Fruit fly (Drosophila melanogaster) whole organism, embryonic: Measurements from ENCODE around the gene zetaCOP.

Source experiments
- Asciz ChIP-seq: fragments of 200-800 bp; sonication (Bioruptor generic); optimal IDR thresholded peaks from 2 replicates; lab custom pipeline; 2017; ENCODE audit warnings: missing biosample characterization, mild to moderate bottlenecking, missing genetic modification characterization, missing genetic modification reagents
- Blimp-1 ChIP-seq: fragments of 200-800 bp; sonication (Bioruptor generic); optimal IDR thresholded peaks from 3 replicates; lab custom pipeline; 2018; ENCODE audit warnings: missing biosample characterization, missing genetic modification characterization, mild to moderate bottlenecking, moderate library complexity, missing genetic modification reagents
- CG10321 ChIP-seq: fragments of 200-800 bp; sonication (Bioruptor generic); IDR thresholded peaks from 2 replicates; pipeline ENCODE4 v1.3.6; 2022; ENCODE audit warnings: missing biosample characterization, missing genetic modification characterization
- CG10543 ChIP-seq: fragments of 200-800 bp; sonication (Bioruptor generic); optimal IDR thresholded peaks from 3 replicates; lab custom pipeline; 2017; ENCODE audit warnings: missing biosample characterization, mild to moderate bottlenecking, missing genetic modification characterization, moderate library complexity
- CG14860 ChIP-seq: fragments of 200-800 bp; sonication (Bioruptor generic); IDR thresholded peaks from 3 replicates; pipeline ENCODE4 v1.3.6; 2022; ENCODE audit warnings: missing biosample characterization, missing genetic modification characterization; ENCODE audit not compliant: partially characterized antibody
- CG1792 ChIP-seq: fragments of 200-800 bp; sonication (Bioruptor generic); optimal IDR thresholded peaks from 2 replicates; lab custom pipeline; 2016; ENCODE audit warnings: missing biosample characterization, missing genetic modification characterization
- CG18262 ChIP-seq: fragments of 200-800 bp; optimal IDR thresholded peaks from 3 replicates; lab custom pipeline; 2019; ENCODE audit warnings: missing biosample characterization, mild to moderate bottlenecking, missing genetic modification characterization, moderate library complexity
- CG2129 ChIP-seq: fragments of 200-800 bp; sonication (Bioruptor generic); IDR thresholded peaks from 2 replicates; pipeline ENCODE4 v1.3.6; 2022; ENCODE audit warnings: missing biosample characterization, missing genetic modification characterization; ENCODE audit not compliant: partially characterized antibody
- CG2199 ChIP-seq: fragments of 200-800 bp; sonication (Bioruptor generic); IDR thresholded peaks from 3 replicates; pipeline ENCODE4 v1.3.6; 2022; ENCODE audit warnings: missing biosample characterization, missing genetic modification characterization
- CG2712 ChIP-seq: fragments of 200-800 bp; optimal IDR thresholded peaks from 3 replicates; lab custom pipeline; 2019; ENCODE audit warnings: missing biosample characterization, mild to moderate bottlenecking, missing genetic modification characterization, moderate library complexity
- CG3407 ChIP-seq: fragments of 200-800 bp; sonication (Bioruptor generic); optimal IDR thresholded peaks from 2 replicates; lab custom pipeline; 2018; ENCODE audit warnings: missing biosample characterization, mild to moderate bottlenecking, missing genetic modification characterization
- CG4360 ChIP-seq: fragments of 200-800 bp; sonication (Bioruptor generic); IDR thresholded peaks from 2 replicates; pipeline ENCODE4 v1.3.6; 2022; ENCODE audit warnings: missing biosample characterization, missing genetic modification characterization
- CG43689 ChIP-seq: fragments of 200-800 bp; sonication (Bioruptor generic); IDR thresholded peaks from 2 replicates; pipeline ENCODE4 v1.3.6; 2022; ENCODE audit warnings: missing biosample characterization, missing genetic modification characterization
- CG7745 ChIP-seq: fragments of 200-800 bp; sonication (Bioruptor generic); optimal IDR thresholded peaks from 2 replicates; lab custom pipeline; 2018; ENCODE audit warnings: missing biosample characterization, mild to moderate bottlenecking, missing genetic modification characterization, moderate library complexity
- CG9609 ChIP-seq: fragments of 200-800 bp; sonication (Bioruptor generic); optimal IDR thresholded peaks from 3 replicates; lab custom pipeline; 2016; ENCODE audit warnings: missing biosample characterization, missing genetic modification characterization
- CG9817 ChIP-seq: fragments of 200-800 bp; sonication (Bioruptor generic); optimal IDR thresholded peaks from 2 replicates; lab custom pipeline; 2018; ENCODE audit warnings: missing biosample characterization, mild to moderate bottlenecking, missing genetic modification characterization, moderate library complexity
- Camta ChIP-seq: fragments of 200-800 bp; sonication (Bioruptor generic); optimal IDR thresholded peaks from 2 replicates; lab custom pipeline; 2016; ENCODE audit warnings: missing biosample characterization, missing genetic modification characterization
- Deaf1 ChIP-seq: fragments of 200-800 bp; optimal IDR thresholded peaks from 3 replicates; lab custom pipeline; 2019; ENCODE audit warnings: missing biosample characterization, mild to moderate bottlenecking, missing genetic modification characterization, moderate library complexity
- Dfd ChIP-seq, 2 experiments: fragments of >200 bp; optimal IDR thresholded peaks; 2 replicates each; lab custom pipeline; 2017; ENCODE audit warnings: missing biosample characterization in 2 of 2, missing genetic modification characterization in 2 of 2
- E2f2 ChIP-seq: fragments of 200-800 bp; sonication (Bioruptor generic); IDR thresholded peaks from 2 replicates; pipeline ENCODE4 v1.3.6; 2022; ENCODE audit warnings: missing biosample characterization, missing genetic modification characterization
- Eip74EF ChIP-seq, 2 experiments: fragments of 200-800 bp in 1 of 2; fragments of >200 bp in 1 of 2; sonication (Bioruptor generic) in 1 of 2; optimal IDR thresholded peaks; 2 replicates each; lab custom pipeline; 2017 to 2019; ENCODE audit warnings: missing biosample characterization in 2 of 2, missing genetic modification characterization in 2 of 2, mild to moderate bottlenecking in 1 of 2, moderate library complexity in 1 of 2
- MESR4 ChIP-seq: fragments of 200-800 bp; sonication (Bioruptor generic); optimal IDR thresholded peaks from 2 replicates; lab custom pipeline; 2018; ENCODE audit warnings: missing biosample characterization, mild to moderate bottlenecking, missing genetic modification characterization, moderate library complexity
- Med ChIP-seq: fragments of 200-800 bp; sonication (Bioruptor generic); peaks from one replicate; lab custom pipeline; 2016; ENCODE audit warnings: missing biosample characterization, missing genetic modification characterization, mild to moderate bottlenecking, inconsistent platforms, moderate library complexity
- NC2α ChIP-seq: fragments of 200-800 bp; sonication (Bioruptor generic); optimal IDR thresholded peaks from 2 replicates; lab custom pipeline; 2016; ENCODE audit warnings: missing biosample characterization, missing genetic modification characterization
- Nf-YC ChIP-seq: fragments of 200-800 bp; optimal IDR thresholded peaks from 3 replicates; lab custom pipeline; 2019; ENCODE audit warnings: missing biosample characterization, mild to moderate bottlenecking, missing genetic modification characterization, moderate library complexity
- Six4 ChIP-seq: fragments of 200-800 bp; sonication (Bioruptor generic); optimal IDR thresholded peaks from 2 replicates; lab custom pipeline; 2016; ENCODE audit warnings: missing biosample characterization, missing genetic modification characterization
- Sox100B ChIP-seq: fragments of 200-800 bp; sonication (Bioruptor generic); optimal IDR thresholded peaks from 3 replicates; lab custom pipeline; 2018; ENCODE audit warnings: missing biosample characterization, mild to moderate bottlenecking, missing genetic modification characterization
- cg ChIP-seq: fragments of 200-800 bp; sonication (Bioruptor generic); optimal IDR thresholded peaks from 3 replicates; lab custom pipeline; 2019; ENCODE audit warnings: missing biosample characterization, mild to moderate bottlenecking, missing genetic modification characterization, moderate library complexity
- corto ChIP-seq: fragments of 200-800 bp; sonication (Bioruptor generic); optimal IDR thresholded peaks from 2 replicates; lab custom pipeline; 2016; ENCODE audit warnings: missing biosample characterization, mild to moderate bottlenecking, missing genetic modification characterization, moderate library complexity
- cwo ChIP-seq: fragments of 200-800 bp; sonication (Bioruptor generic); optimal IDR thresholded peaks from 3 replicates; lab custom pipeline; 2017; ENCODE audit warnings: missing biosample characterization, missing genetic modification characterization, mild to moderate bottlenecking, moderate library complexity, missing genetic modification reagents
- da ChIP-seq: fragments of 200-800 bp; sonication (Bioruptor generic); optimal IDR thresholded peaks from 2 replicates; lab custom pipeline; 2016; ENCODE audit warnings: missing biosample characterization, missing genetic modification characterization
- dmrt11E ChIP-seq: fragments of 200-800 bp; sonication (Bioruptor generic); optimal IDR thresholded peaks from 3 replicates; lab custom pipeline; 2018; ENCODE audit warnings: missing biosample characterization, mild to moderate bottlenecking, missing genetic modification characterization, moderate library complexity
- exex ChIP-seq: fragments of 200-800 bp; sonication (Bioruptor generic); optimal IDR thresholded peaks from 4 replicates; lab custom pipeline; 2018; ENCODE audit warnings: missing biosample characterization, mild to moderate bottlenecking, missing genetic modification characterization, moderate library complexity
- h ChIP-seq: fragments of >200 bp; optimal IDR thresholded peaks from 2 replicates; lab custom pipeline; 2017
- hkb ChIP-seq, 2 experiments: fragments of 200-800 bp in 1 of 2; fragments of >200 bp in 1 of 2; sonication (Bioruptor generic) in 1 of 2; IDR thresholded peaks in 1 of 2; optimal IDR thresholded peaks in 1 of 2; 2 replicates each; pipeline versions ENCODE4 v1.3.6 to Lab custom; 2017 to 2022; ENCODE audit warnings: missing biosample characterization in 1 of 2, missing genetic modification characterization in 1 of 2
- jigr1 ChIP-seq: fragments of 200-800 bp; sonication (Bioruptor generic); IDR thresholded peaks from 3 replicates; pipeline ENCODE4 v1.3.6; 2022; ENCODE audit warnings: missing biosample characterization, missing genetic modification characterization
- lab ChIP-seq: fragments of 200-800 bp; sonication (Bioruptor generic); optimal IDR thresholded peaks from 3 replicates; lab custom pipeline; 2017; ENCODE audit warnings: missing biosample characterization, missing genetic modification characterization, mild to moderate bottlenecking, moderate library complexity, missing genetic modification reagents
- nau ChIP-seq: fragments of 200-800 bp; sonication (Bioruptor generic); optimal IDR thresholded peaks from 3 replicates; lab custom pipeline; 2017; ENCODE audit warnings: missing biosample characterization, mild to moderate bottlenecking, missing genetic modification characterization, missing genetic modification reagents
- oc ChIP-seq: fragments of 200-800 bp; sonication (Bioruptor generic); optimal IDR thresholded peaks from 2 replicates; lab custom pipeline; 2018; ENCODE audit warnings: missing biosample characterization, mild to moderate bottlenecking, missing genetic modification characterization, moderate library complexity
- onecut ChIP-seq: fragments of 200-800 bp; sonication (Bioruptor generic); IDR thresholded peaks from 2 replicates; pipeline ENCODE4 v1.3.6; 2022; ENCODE audit warnings: missing biosample characterization, missing genetic modification characterization
- pb ChIP-seq: fragments of 200-800 bp; sonication (Bioruptor generic); optimal IDR thresholded peaks from 3 replicates; lab custom pipeline; 2016; ENCODE audit warnings: missing biosample characterization, missing genetic modification characterization
- pfk ChIP-seq: fragments of 200-800 bp; sonication (Bioruptor generic); optimal IDR thresholded peaks from 2 replicates; lab custom pipeline; 2018; ENCODE audit warnings: missing biosample characterization, mild to moderate bottlenecking, missing genetic modification characterization, moderate library complexity
- repo ChIP-seq: fragments of 200-800 bp; sonication (Bioruptor generic); optimal IDR thresholded peaks from 2 replicates; lab custom pipeline; 2016; ENCODE audit warnings: missing biosample characterization, missing genetic modification characterization
- slou ChIP-seq: fragments of 200-800 bp; sonication (Bioruptor generic); optimal IDR thresholded peaks from 3 replicates; lab custom pipeline; 2016; ENCODE audit warnings: missing biosample characterization, missing genetic modification characterization
- ttk ChIP-seq: fragments of 200-800 bp; sonication (Bioruptor generic); IDR thresholded peaks from 2 replicates; pipeline ENCODE4 v2.1.2; 2022; ENCODE audit warnings: missing biosample characterization, missing genetic modification characterization
- vfl ChIP-seq: fragments of 200-800 bp; sonication (Bioruptor generic); optimal IDR thresholded peaks from 2 replicates; lab custom pipeline; 2016; ENCODE audit warnings: missing biosample characterization, missing genetic modification characterization
- zen ChIP-seq: fragments of 200-800 bp; sonication (Bioruptor generic); optimal IDR thresholded peaks from 3 replicates; lab custom pipeline; 2018; ENCODE audit warnings: missing biosample characterization, mild to moderate bottlenecking, missing genetic modification characterization, moderate library complexity
- zfh1 ChIP-seq: fragments of 200-800 bp; sonication (Bioruptor generic); IDR thresholded peaks from 3 replicates; pipeline ENCODE4 v1.3.6; 2022; ENCODE audit warnings: missing biosample characterization, missing genetic modification characterization

zetaCOP gene

DNA sequence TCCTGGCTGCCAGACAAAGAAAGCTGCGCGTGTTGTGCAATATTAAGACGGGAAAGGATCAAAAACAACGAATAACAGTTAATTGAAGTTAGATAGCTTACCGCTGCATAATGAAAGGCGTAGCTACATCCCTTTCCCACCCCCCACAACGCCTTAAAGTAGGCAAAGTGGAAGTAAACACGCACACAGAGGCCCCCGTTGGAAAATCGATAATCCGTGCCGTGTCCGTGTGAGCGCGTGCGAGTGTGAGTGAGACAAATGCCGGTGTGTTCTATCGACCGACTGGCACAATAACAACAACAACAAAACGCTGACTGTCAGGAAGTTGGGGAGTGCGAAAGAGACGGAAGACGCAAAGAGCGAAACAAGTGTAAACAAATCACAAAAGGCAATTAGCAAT is 39.0 kb upstream of the zetaCOP start (continued):
- TF ChIP-seq Blimp-1 (GFP tag; lab: Kevin White, UChicago) (no peak), CG7745 (tag; lab: Kevin White, UChicago) (no peak), jigr1 (GFP tag; lab: Robert Waterston, UW) (no peak), lab (no peak), zen (tag; lab: Kevin White, UChicago) (peak; percentile 35), Dfd (GFP tag; optimal IDR thresholded peaks at IDR 0.05; lab: Kevin White, UChicago) (no peak), hkb (optimal IDR thresholded peaks at IDR 0.05; lab: Kevin White, UChicago) (peak; percentile 25), hkb (GFP tag; IDR thresholded peaks at IDR 0.05; lab: Robert Waterston, UW) (no peak), onecut (GFP tag; lab: Robert Waterston, UW) (peak; percentile 100), vfl (no peak), Sox100B (GFP tag; lab: Kevin White, UChicago) (no peak), h (lab: Kevin White, UChicago) (no peak), CG1792 (GFP tag; lab: Kevin White, UChicago) (no peak), CG2129 (GFP tag; lab: Robert Waterston, UW) (no peak), nau (GFP tag; lab: Kevin White, UChicago) (no peak), CG14860 (no peak), da (GFP tag; lab: Kevin White, UChicago) (no peak), slou (GFP tag; lab: Kevin White, UChicago) (no peak), CG4360 (GFP tag; lab: Robert Waterston, UW) (peak; percentile 97), CG10321 (GFP tag; lab: Robert Waterston, UW) (peak; percentile 11; the same call in 1 of the 2 replicates), ttk (GFP tag; lab: Robert Waterston, UW) (no peak), CG18262 (tag; lab: Kevin White, UChicago) (no peak), dmrt11E (tag; lab: Kevin White, UChicago) (no peak), cg (GFP tag; lab: Kevin White, UChicago) (peak; percentile 82), pb (GFP tag; lab: Kevin White, UChicago) (no peak), CG9817 (tag; lab: Kevin White, UChicago) (no peak), MESR4 (GFP tag; lab: Kevin White, UChicago) (peak; percentile 12), exex (no peak), corto (no peak)
- TF ChIP-seq, all 482 proteins: peak for 17

DNA sequence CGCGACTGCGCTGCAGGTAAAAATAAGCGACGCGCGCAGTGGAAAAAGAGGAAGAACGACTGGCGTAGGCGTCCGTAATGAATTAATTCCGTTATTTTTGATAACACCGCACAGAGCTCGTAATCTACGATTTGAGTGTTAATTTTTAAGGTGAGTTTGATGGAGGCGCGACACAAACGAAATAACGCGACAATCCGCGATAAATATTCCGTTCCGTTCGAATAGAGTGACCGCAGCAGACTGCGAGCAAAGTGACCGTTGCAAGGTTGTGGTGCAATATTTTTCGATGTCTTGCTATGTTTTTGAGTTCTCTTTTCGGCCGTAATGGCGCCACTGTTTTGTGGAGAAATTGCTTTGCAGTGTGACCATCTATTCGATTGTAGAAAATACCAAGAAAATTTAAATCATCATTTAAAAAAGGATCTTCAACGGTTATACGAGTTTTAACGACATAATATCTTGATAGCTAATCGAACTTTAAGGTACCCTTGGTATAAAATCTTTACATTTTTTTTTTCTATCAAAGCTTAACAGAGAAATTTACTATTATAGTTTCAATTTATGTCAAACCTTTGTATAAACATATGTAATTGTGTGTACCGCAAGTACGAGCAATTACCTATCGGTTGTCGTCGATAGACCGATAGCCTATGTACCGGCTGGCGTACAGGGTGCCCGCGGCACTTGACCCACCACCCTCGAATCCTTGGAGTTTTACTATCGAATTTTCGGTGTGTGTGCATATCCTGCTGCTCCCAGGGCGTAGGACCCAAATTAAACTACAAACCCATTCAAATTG is 38.3 kb upstream of the zetaCOP start, which contains the start of the genes CG43954, Lasp and Dab:
Gene CG43954 (minus strand): TSS at position 248 of the 799 bp plus-strand sequence.
Gene Lasp (minus strand): TSS at position 248 of the 799 bp plus-strand sequence.
Gene Dab (plus strand): TSS at position 697 of the 799 bp plus-strand sequence.
- TF ChIP-seq cwo (GFP tag; lab: Kevin White, UChicago) (peak; percentile 2), CG9609 (GFP tag; lab: Kevin White, UChicago) (no peak), repo (GFP tag; lab: Kevin White, UChicago) (peak; percentile 15), Eip74EF (GFP tag; optimal IDR thresholded peaks at IDR 0.05; lab: Kevin White, UChicago) (peak in 1 of 2 experiments; percentile 49), CG10543 (GFP tag; lab: Kevin White, UChicago) (peak; percentile 60), Deaf1 (peak; percentile 45), E2f2 (GFP tag; lab: Robert Waterston, UW) (peak; percentile 80), MESR4 (GFP tag; lab: Kevin White, UChicago) (peak; percentile 44), Med (peak; percentile 89), CG3407 (GFP tag; lab: Kevin White, UChicago) (no peak), CG2199 (peak; percentile 81; the same call in 1 of the 3 replicates), zfh1 (peak; percentile 21; the same call in 1 of the 3 replicates), NC2α (GFP tag; lab: Kevin White, UChicago) (peak; percentile 14), CG2712 (tag; lab: Kevin White, UChicago) (peak; percentile 48), Six4 (peak; percentile 5), Nf-YC (tag; lab: Kevin White, UChicago) (peak; percentile 8), CG43689 (GFP tag; lab: Robert Waterston, UW) (no peak), Camta (GFP tag; lab: Kevin White, UChicago) (no peak), oc (tag; lab: Kevin White, UChicago) (peak; percentile 42), pfk (peak; percentile 62), Asciz (GFP tag; lab: Kevin White, UChicago) (peak; percentile 13)
